Worm (Caenorhabditis elegans) whole organism, L4 larva: ENCODE measurements around the gene dyla-1.
"Not testable (repeated sequence)": the region's sequence is repeated elsewhere in the genome, so short reads cannot be mapped to it uniquely, and the experiment has no call there.

Experiments used
- F10B5.3 ChIP-seq: sonication (generic microtip); optimal IDR thresholded peaks from 2 replicates; lab custom pipeline; 2016; ENCODE audit warnings: mild to moderate bottlenecking, missing genetic modification characterization, missing compliant biosample characterization
- ama-1 ChIP-seq: fragments of 150-350 bp; optimal IDR thresholded peaks from 2 replicates; lab custom pipeline; 2014; ENCODE audit warnings: inconsistent platforms, mixed read lengths
- lin-15B ChIP-seq: fragments of 150-350 bp; sonication (generic microtip); optimal IDR thresholded peaks from 3 replicates; lab custom pipeline; 2014; ENCODE audit warnings: missing biosample characterization, missing genetic modification characterization
- lin-39 ChIP-seq: fragments of 150-350 bp; optimal IDR thresholded peaks from 2 replicates; lab custom pipeline; 2014; ENCODE audit warnings: missing biosample characterization, missing genetic modification reagents, missing genetic modification characterization
- lsy-2 ChIP-seq, 2 experiments: fragments of 150-350 bp in 1 of 2; sonication (generic microtip) in 1 of 2; optimal IDR thresholded peaks; 2 replicates each; lab custom pipeline; 2014 to 2017; ENCODE audit warnings: missing biosample characterization in 2 of 2, missing genetic modification characterization in 2 of 2
- mdl-1 ChIP-seq, 2 experiments: fragments of 150-350 bp in 1 of 2; sonication (generic microtip) in 1 of 2; optimal IDR thresholded peaks; 2 replicates each; lab custom pipeline; 2014 to 2017; ENCODE audit warnings: missing biosample characterization in 2 of 2, missing genetic modification characterization in 2 of 2
- nhr-11 ChIP-seq: fragments of 150-350 bp; optimal IDR thresholded peaks from 2 replicates; lab custom pipeline; 2014; ENCODE audit warnings: missing biosample characterization, missing genetic modification characterization
- nhr-237 ChIP-seq: sonication (generic microtip); optimal IDR thresholded peaks from 2 replicates; lab custom pipeline; 2017; ENCODE audit warnings: missing biosample characterization, missing genetic modification characterization
- nhr-25 ChIP-seq: sonication (generic microtip); optimal IDR thresholded peaks from 2 replicates; lab custom pipeline; 2017; ENCODE audit warnings: missing genetic modification characterization, mild to moderate bottlenecking, missing compliant biosample characterization, antibody characterized with exemption, moderate library complexity, borderline replicate concordance; ENCODE audit not compliant: insufficient read depth
- pha-4 ChIP-seq, 2 experiments: fragments of 150-350 bp in 1 of 2; fragments of 200-800 bp in 1 of 2; sonication (Bioruptor generic) in 1 of 2; IDR thresholded peaks in 1 of 2; optimal IDR thresholded peaks in 1 of 2; 2 replicates each; pipeline versions ENCODE4 v1.3.6 to Lab custom; 2014 to 2022; ENCODE audit warnings: missing genetic modification characterization in 2 of 2, missing genetic modification reagents in 2 of 2, missing biosample characterization in 1 of 2, missing compliant biosample characterization in 1 of 2
- skn-1 ChIP-seq: fragments of 150-350 bp; optimal IDR thresholded peaks from 2 replicates; lab custom pipeline; 2014; ENCODE audit warnings: missing biosample characterization, missing genetic modification characterization
- snpc-4 ChIP-seq: fragments of 150-350 bp; optimal IDR thresholded peaks from 2 replicates; lab custom pipeline; 2014; ENCODE audit warnings: missing biosample characterization, missing genetic modification characterization
- unc-39 ChIP-seq: sonication (generic microtip); optimal IDR thresholded peaks from 2 replicates; lab custom pipeline; 2017; ENCODE audit warnings: missing biosample characterization, missing genetic modification characterization

DNA sequence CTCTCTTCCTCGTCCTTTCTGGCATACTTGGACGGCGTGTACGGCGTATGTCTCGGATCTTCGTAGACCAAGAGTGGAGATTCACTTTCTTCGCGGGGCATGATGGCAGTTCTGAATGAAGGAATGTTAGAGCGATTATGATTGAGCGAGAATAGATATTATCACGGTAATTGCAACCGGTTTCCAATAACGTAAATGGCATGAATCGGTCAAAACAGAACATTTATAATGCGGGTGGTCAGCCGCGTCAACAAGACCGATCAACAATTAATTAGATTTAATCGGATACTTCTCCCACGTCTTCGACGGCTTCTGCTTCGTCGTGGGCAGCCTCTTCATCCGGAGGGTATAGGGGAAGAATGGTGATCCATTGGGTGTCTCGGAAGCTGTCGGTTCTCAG lies 6.1 kb upstream of the dyla-1 start, which contains the start of gene F41G4.13:
- not testable (repeated sequence) for TF ChIP-seq nhr-11 (tag; lab: Kevin White, UChicago); snpc-4; lsy-2 (tag; optimal IDR thresholded peaks at IDR 0.05; lab: Kevin White, UChicago); mdl-1 (tag; optimal IDR thresholded peaks at IDR 0.05; lab: Kevin White, UChicago); nhr-25; unc-39 (tag; lab: Kevin White, UChicago); pha-4 (GFP tag; IDR thresholded peaks at IDR 0.05; lab: Robert Waterston, UW); pha-4 (tag; optimal IDR thresholded peaks at IDR 0.05; lab: Kevin White, UChicago); ama-1 (lab: Kevin White, UChicago); nhr-237 (tag; lab: Kevin White, UChicago); skn-1 (tag; lab: Kevin White, UChicago); F10B5.3 (tag; lab: Kevin White, UChicago); lin-15B (tag; lab: Kevin White, UChicago); lin-39 (tag; lab: Kevin White, UChicago)
